Fruit fly (Drosophila melanogaster) whole organism, prepupa: ENCODE data around the gene Vinc.

Experiments
- CG10631 ChIP-seq: fragments of 200-800 bp; sonication (Bioruptor generic); optimal IDR thresholded peaks from 2 replicates; lab custom pipeline; 2016; ENCODE audit warnings: missing biosample characterization, missing genetic modification characterization
- CG16779 ChIP-seq: fragments of 200-800 bp; sonication (Bioruptor generic); optimal IDR thresholded peaks from 3 replicates; lab custom pipeline; 2017; ENCODE audit warnings: missing biosample characterization, mild to moderate bottlenecking, missing genetic modification characterization
- CG7368 ChIP-seq: fragments of 200-800 bp; sonication (Bioruptor generic); optimal IDR thresholded peaks from 3 replicates; lab custom pipeline; 2016; ENCODE audit warnings: missing biosample characterization, missing genetic modification characterization
- CG8119 ChIP-seq: fragments of 200-800 bp; sonication (Bioruptor generic); IDR thresholded peaks from 3 replicates; pipeline ENCODE4 v1.3.6; 2022; ENCODE audit warnings: missing biosample characterization, missing genetic modification characterization
- Gug ChIP-seq: fragments of 200-800 bp; sonication (Bioruptor generic); IDR thresholded peaks from 2 replicates; pipeline ENCODE4 v1.3.6; 2022; ENCODE audit warnings: missing biosample characterization, missing genetic modification characterization
- Hr38 ChIP-seq: sonication (Bioruptor generic); optimal IDR thresholded peaks from 2 replicates; lab custom pipeline; 2016; ENCODE audit warnings: missing biosample characterization, missing genetic modification characterization
- Sox102F ChIP-seq: fragments of 200-800 bp; sonication (Bioruptor generic); optimal IDR thresholded peaks from 2 replicates; lab custom pipeline; 2016; ENCODE audit warnings: missing biosample characterization, mild to moderate bottlenecking, missing genetic modification characterization
- Sox14 ChIP-seq: fragments of 200-800 bp; sonication (Bioruptor generic); optimal IDR thresholded peaks from 3 replicates; lab custom pipeline; 2016; ENCODE audit warnings: missing biosample characterization, missing genetic modification characterization
- eg ChIP-seq: fragments of 200-800 bp; sonication (Bioruptor generic); IDR thresholded peaks from 3 replicates; pipeline ENCODE4 v1.3.6; 2022; ENCODE audit warnings: missing biosample characterization, missing genetic modification characterization
- fd59A ChIP-seq: fragments of 200-800 bp; sonication (Bioruptor generic); optimal IDR thresholded peaks from 2 replicates; lab custom pipeline; 2017; ENCODE audit warnings: missing biosample characterization, mild to moderate bottlenecking, missing genetic modification characterization, missing genetic modification reagents
- net ChIP-seq: fragments of 200-800 bp; sonication (Bioruptor generic); optimal IDR thresholded peaks from 3 replicates; lab custom pipeline; 2016; ENCODE audit warnings: missing biosample characterization, missing genetic modification characterization
- pdm3 ChIP-seq: fragments of 200-800 bp; sonication (Bioruptor generic); optimal IDR thresholded peaks from 3 replicates; lab custom pipeline; 2016; ENCODE audit warnings: missing biosample characterization, missing genetic modification characterization
- salr ChIP-seq, 2 experiments: fragments of 200-800 bp; sonication (Bioruptor generic); optimal IDR thresholded peaks; 3 replicates each; lab custom pipeline; 2016 to 2018; ENCODE audit warnings: missing biosample characterization in 2 of 2, missing genetic modification characterization in 2 of 2, mild to moderate bottlenecking in 1 of 2
- vri ChIP-seq: fragments of 200-800 bp; sonication (Bioruptor generic); optimal IDR thresholded peaks from 3 replicates; lab custom pipeline; 2016; ENCODE audit warnings: missing biosample characterization, mild to moderate bottlenecking, missing genetic modification characterization

- no peak for TF ChIP-seq Sox102F
- no peak for TF ChIP-seq CG10631
- TF ChIP-seq net (GFP tag; lab: Kevin White, UChicago) = no peak
- no peak for TF ChIP-seq salr (GFP tag; optimal IDR thresholded peaks at IDR 0.05; lab: Kevin White, UChicago)
- no peak for TF ChIP-seq fd59A
- TF ChIP-seq pdm3 = no peak
- TF ChIP-seq Hr38 (GFP tag; lab: Kevin White, UChicago) = no peak
- no peak for TF ChIP-seq eg (GFP tag; lab: Robert Waterston, UW)
- TF ChIP-seq CG16779 (tag; lab: Kevin White, UChicago) = no peak
- TF ChIP-seq Gug (GFP tag; lab: Robert Waterston, UW) = no peak
- no peak for TF ChIP-seq CG8119 (GFP tag; lab: Robert Waterston, UW)
- TF ChIP-seq Sox14 (GFP tag; lab: Kevin White, UChicago) = no peak
- TF ChIP-seq vri (GFP tag; lab: Kevin White, UChicago) = no peak
- no peak for TF ChIP-seq CG7368 (GFP tag; lab: Kevin White, UChicago)
These were observed 1.1 kb upstream of the Vinc start, which contains the start of gene CG14052 for dm6 chrX:2223454-2223853.
